Worm (Caenorhabditis elegans) whole organism, mixed stage, embryonic: ENCODE data around the gene insc-1.

Source experiments
- blmp-1 ChIP-seq: fragments of 150-350 bp; optimal IDR thresholded peaks from 2 replicates; lab custom pipeline; 2014; ENCODE audit warnings: missing biosample characterization, missing genetic modification characterization
- drap-1 ChIP-seq: fragments of 200-800 bp; sonication (Bioruptor generic); optimal IDR thresholded peaks from 3 replicates; lab custom pipeline; 2018; ENCODE audit warnings: mild to moderate bottlenecking, missing genetic modification characterization, missing compliant biosample characterization
- elt-3 ChIP-seq: fragments of 150-350 bp; optimal IDR thresholded peaks from 2 replicates; lab custom pipeline; 2014; ENCODE audit warnings: missing biosample characterization, missing genetic modification characterization
- lin-13 ChIP-seq: fragments of 150-350 bp; optimal IDR thresholded peaks from 2 replicates; lab custom pipeline; 2014; ENCODE audit warnings: missing biosample characterization, missing genetic modification characterization
- lsy-2 ChIP-seq: fragments of 150-350 bp; optimal IDR thresholded peaks from 2 replicates; lab custom pipeline; 2014; ENCODE audit warnings: missing biosample characterization, missing genetic modification characterization
- nhr-12 ChIP-seq: fragments of 150-350 bp; optimal IDR thresholded peaks from 2 replicates; lab custom pipeline; 2014; ENCODE audit warnings: missing biosample characterization, missing genetic modification characterization
- nhr-2 ChIP-seq: fragments of 150-350 bp; optimal IDR thresholded peaks from 2 replicates; lab custom pipeline; 2014; ENCODE audit warnings: missing biosample characterization, missing genetic modification characterization
- nhr-237 ChIP-seq: fragments of 150-350 bp; optimal IDR thresholded peaks from 2 replicates; lab custom pipeline; 2014; ENCODE audit warnings: missing biosample characterization, missing genetic modification characterization
- nhr-76 ChIP-seq: sonication (generic microtip); optimal IDR thresholded peaks from 2 replicates; lab custom pipeline; 2017; ENCODE audit warnings: missing biosample characterization, missing genetic modification characterization
- snpc-4 ChIP-seq: fragments of 150-350 bp; optimal IDR thresholded peaks from 2 replicates; lab custom pipeline; 2014; ENCODE audit warnings: missing biosample characterization, missing genetic modification characterization
- unc-39 ChIP-seq: fragments of 150-350 bp; optimal IDR thresholded peaks from 2 replicates; lab custom pipeline; 2014; ENCODE audit warnings: missing biosample characterization, missing genetic modification characterization
- unc-62 ChIP-seq: fragments of 150-350 bp; optimal IDR thresholded peaks from 2 replicates; lab custom pipeline; 2014; ENCODE audit warnings: missing biosample characterization, missing genetic modification reagents, missing genetic modification characterization
- ztf-11 ChIP-seq: fragments of 150-350 bp; optimal IDR thresholded peaks from 2 replicates; lab custom pipeline; 2014; ENCODE audit warnings: missing biosample characterization, missing genetic modification characterization

- TF ChIP-seq blmp-1 (tag; lab: Kevin White, UChicago) = no peak
- no peak for TF ChIP-seq drap-1
- no peak for TF ChIP-seq lsy-2 (tag; lab: Kevin White, UChicago)
- TF ChIP-seq unc-39 = no peak
- no peak for TF ChIP-seq nhr-12
- TF ChIP-seq nhr-237 = no peak
- no peak for TF ChIP-seq snpc-4 (tag; lab: Kevin White, UChicago)
- TF ChIP-seq unc-62 (GFP tag; lab: Kevin White, UChicago) = no peak
- no peak for TF ChIP-seq nhr-76 (tag; lab: Kevin White, UChicago)
- no peak for TF ChIP-seq nhr-2 (tag; lab: Kevin White, UChicago)
- TF ChIP-seq lin-13 (tag; lab: Kevin White, UChicago) = no peak
- TF ChIP-seq elt-3 (tag; lab: Kevin White, UChicago) = no peak
- TF ChIP-seq ztf-11 = no peak
Measured at ce11 chrII:7397273-7397840, 38.7 kb downstream of the insc-1 start.
